Worm (Caenorhabditis elegans) whole organism, midembryonic: ENCODE data around the gene ptp-2.

Experiments
- T22C8.4 ChIP-seq: fragments of 200-800 bp; sonication (Bioruptor generic); IDR thresholded peaks from 2 replicates; pipeline ENCODE4 v1.3.6; 2022; ENCODE audit warnings: missing genetic modification characterization, missing compliant biosample characterization
- cog-1 ChIP-seq: sonication (generic microtip); optimal IDR thresholded peaks from 2 replicates; lab custom pipeline; 2016; ENCODE audit warnings: missing genetic modification characterization, missing compliant biosample characterization
- flt-1 ChIP-seq: fragments of 200-800 bp; sonication (Bioruptor generic); IDR thresholded peaks from 2 replicates; pipeline ENCODE4 v1.3.6; 2022; ENCODE audit warnings: missing genetic modification characterization, missing compliant biosample characterization
- klf-2 ChIP-seq: fragments of 200-800 bp; sonication (Bioruptor generic); conservative IDR thresholded peaks from 2 replicates; pipeline ENCODE4 v1.3.6; 2022; ENCODE audit warnings: missing genetic modification reagents, missing genetic modification characterization, missing compliant biosample characterization
- med-1 ChIP-seq: sonication (generic microtip); optimal IDR thresholded peaks from 2 replicates; lab custom pipeline; 2017; ENCODE audit warnings: missing genetic modification characterization, mild to moderate bottlenecking, missing compliant biosample characterization, antibody characterized with exemption, missing genetic modification reagents; ENCODE audit not compliant: insufficient read depth
- ref-1 ChIP-seq: fragments of 200-800 bp; sonication (Bioruptor generic); conservative IDR thresholded peaks from 2 replicates; pipeline ENCODE4 v1.3.6; 2022; ENCODE audit warnings: missing genetic modification reagents, missing genetic modification characterization, missing compliant biosample characterization
- tab-1 ChIP-seq: fragments of 200-800 bp; sonication (Bioruptor generic); IDR thresholded peaks from 2 replicates; pipeline ENCODE4 v1.3.6; 2022; ENCODE audit warnings: missing genetic modification characterization, missing compliant biosample characterization
- ztf-23 ChIP-seq: fragments of 200-800 bp; sonication (Bioruptor generic); IDR thresholded peaks from 2 replicates; pipeline ENCODE4 v1.3.6; 2022; ENCODE audit warnings: missing genetic modification reagents, missing genetic modification characterization, missing compliant biosample characterization
- ztf-29 ChIP-seq: fragments of 200-800 bp; sonication (Bioruptor generic); IDR thresholded peaks from 2 replicates; pipeline ENCODE4 v1.3.6; 2022; ENCODE audit warnings: missing genetic modification reagents, missing genetic modification characterization, missing compliant biosample characterization

DNA sequence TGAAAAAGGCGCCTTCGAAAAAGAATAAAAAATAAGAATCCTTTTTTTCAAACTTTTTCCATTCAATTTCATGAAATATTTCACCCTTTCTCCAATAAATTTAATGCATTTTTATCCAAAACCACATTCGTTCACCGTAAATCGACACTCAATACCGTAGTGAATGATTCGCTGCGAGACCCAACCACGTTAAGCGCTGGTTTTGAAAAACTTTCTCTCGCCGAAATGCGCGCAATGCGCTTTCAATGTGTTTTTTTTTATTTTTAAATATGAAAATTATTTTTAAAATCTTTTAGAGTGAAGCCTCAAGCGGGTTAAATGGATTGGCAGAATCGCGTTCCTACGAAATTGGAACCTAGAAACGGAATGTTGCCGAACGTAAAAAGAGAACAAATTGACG lies 12.2 kb upstream of the ptp-2 start, which contains the start of gene F59G1.8:
- no peak for TF ChIP-seq med-1 (GFP tag; lab: Kevin White, UChicago)
- no peak for TF ChIP-seq tab-1 (GFP tag; lab: Robert Waterston, UW)
- no peak for TF ChIP-seq flt-1 (GFP tag; lab: Robert Waterston, UW)
- TF ChIP-seq T22C8.4 (GFP tag; lab: Robert Waterston, UW): no peak
- no peak for TF ChIP-seq cog-1 (tag; lab: Kevin White, UChicago)
- TF ChIP-seq ztf-29: no peak
- TF ChIP-seq ztf-23 (GFP tag; lab: Robert Waterston, UW): no peak
- no peak for TF ChIP-seq klf-2 (GFP tag; lab: Robert Waterston, UW)
- no peak for TF ChIP-seq ref-1
